Fruit fly (Drosophila melanogaster): ENCODE data around the gene CG5958.

DNA sequence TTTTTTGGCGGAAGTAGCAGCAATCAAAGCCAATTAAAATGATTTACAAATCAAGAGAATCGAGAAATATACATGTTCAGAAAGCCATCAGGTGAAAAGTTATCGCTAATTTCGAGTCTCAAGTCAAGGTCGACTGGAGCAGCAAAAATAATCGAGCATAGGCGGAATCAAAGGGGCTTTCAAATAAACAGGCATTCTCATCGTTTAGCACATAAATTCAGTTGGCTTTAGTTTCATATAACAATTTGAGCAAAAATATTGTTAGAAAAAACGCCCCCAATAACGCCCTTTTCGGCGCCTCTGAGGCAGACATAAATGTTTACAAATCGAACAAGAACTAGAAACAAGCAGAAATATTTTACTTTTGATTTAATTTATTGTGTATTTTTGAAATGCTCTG lies 35.6 kb downstream of the CG5958 start:
- TF ChIP-seq ovo (GFP tag; optimal IDR thresholded peaks at IDR 0.05) = no peak
- no peak for TF ChIP-seq CG1620 (GFP tag; optimal IDR thresholded peaks at IDR 0.05)
